Worm (Caenorhabditis elegans): ENCODE data around the gene srw-12.

- TF ChIP-seq ztf-26 (tag; optimal IDR thresholded peaks at IDR 0.05) (no peak), ztf-28 (GFP tag; IDR thresholded peaks at IDR 0.05) (no peak), pha-4 (tag; optimal IDR thresholded peaks at IDR 0.05) (no peak), attf-5 (GFP tag; optimal IDR thresholded peaks at IDR 0.05) (no peak)
Measured at ce11 chrV:15281279-15281949, 43.0 kb upstream of the srw-12 start, which contains the start of the genes srw-19 and srx-51.

Measured in whole organism, young adult.